Fruit fly (Drosophila melanogaster): ENCODE data around the gene Lkr.

dm6 chr3L:5479490-5479889 lies 49.7 kb downstream of the Lkr start, which contains the start of gene CG4835:
- TF ChIP-seq CG6854 (GFP tag; optimal IDR thresholded peaks at IDR 0.05), result no peak
- no peak for TF ChIP-seq pita (GFP tag; optimal IDR thresholded peaks at IDR 0.05)
- TF ChIP-seq Kr (GFP tag; optimal IDR thresholded peaks at IDR 0.05), result no peak
- TF ChIP-seq zfh1 (GFP tag; IDR thresholded peaks at IDR 0.05), result no peak
- TF ChIP-seq her (GFP tag; optimal IDR thresholded peaks at IDR 0.05), result no peak
- TF ChIP-seq sisA (GFP tag; IDR thresholded peaks at IDR 0.05), result no peak
- TF ChIP-seq Opbp (GFP tag; IDR thresholded peaks at IDR 0.05; ENCODE audit: partially characterized antibody), result no peak
- TF ChIP-seq tup (GFP tag; optimal IDR thresholded peaks at IDR 0.05), result no peak
- no peak for TF ChIP-seq CG11247 (GFP tag; IDR thresholded peaks at IDR 0.05)
- TF ChIP-seq Atf3 (GFP tag; optimal IDR thresholded peaks at IDR 0.05), result no peak
- TF ChIP-seq al (GFP tag; IDR thresholded peaks at IDR 0.05), result no peak

Data from whole organism, embryonic.